In genomic region chr3L:18828318-18828717, dm6 we compare ENCODE assay signal across 5 fruit fly cellular contexts.
TF ChIP-seq lines count a peak whose summit lies in the region.

No protein-coding gene starts in this region.

- TF ChIP-seq CTCF in whole organism, embryonic (GFP tag; optimal IDR thresholded peaks at IDR 0.05; lab: Kevin White, UChicago) = no peak

TF ChIP-seq in whole organism, adult, 20 proteins besides CTCF, POLR2A, EP300 and RAD21:
- TF ChIP-seq kay (GFP tag; lab: Kevin White, UChicago; ENCODE audit: borderline replicate concordance) = peak; percentile 47
- TF ChIP-seq cic (GFP tag; optimal IDR thresholded peaks at IDR 0.05; lab: Kevin White, UChicago) = peak; percentile 10
- peak; percentile 23 for TF ChIP-seq CG14711 (tag; optimal IDR thresholded peaks at IDR 0.05; lab: Kevin White, UChicago)
- TF ChIP-seq CG1620 (GFP tag; optimal IDR thresholded peaks at IDR 0.05; lab: Kevin White, UChicago) = peak; percentile 13
- TF ChIP-seq bab1 (GFP tag; optimal IDR thresholded peaks at IDR 0.05; lab: Kevin White, UChicago) = peak; percentile 57
- TF ChIP-seq cnc (optimal IDR thresholded peaks at IDR 0.05; lab: Kevin White, UChicago) = no peak

TF ChIP-seq in whole organism, embryonic, 481 proteins besides CTCF, POLR2A, EP300 and RAD21 (continues in another document):
- TF ChIP-seq Fer1 (GFP tag; optimal IDR thresholded peaks at IDR 0.05; lab: Kevin White, UChicago) (peak; percentile 23), sna (GFP tag; IDR thresholded peaks at IDR 0.05; lab: Robert Waterston, UW; ENCODE audit: partially characterized antibody) (peak; percentile 43; the same call in 1 of the 2 replicates), Abd-B (GFP tag; optimal IDR thresholded peaks at IDR 0.05; lab: Kevin White, UChicago) (no peak), B-H2 (GFP tag; optimal IDR thresholded peaks at IDR 0.05; lab: Kevin White, UChicago) (peak; percentile 9), Hey (tag; optimal IDR thresholded peaks at IDR 0.05; lab: Kevin White, UChicago) (no peak), Dek (tag; optimal IDR thresholded peaks at IDR 0.05; lab: Kevin White, UChicago) (no peak), cad (GFP tag; optimal IDR thresholded peaks at IDR 0.05; lab: Kevin White, UChicago) (peak; percentile 87), Hsf (GFP tag; optimal IDR thresholded peaks at IDR 0.05; lab: Kevin White, UChicago) (no peak), CG1603 (tag; optimal IDR thresholded peaks at IDR 0.05; lab: Kevin White, UChicago) (peak; percentile 45), zfh1 (GFP tag; IDR thresholded peaks at IDR 0.05; lab: Robert Waterston, UW) (no peak), lab (GFP tag; optimal IDR thresholded peaks at IDR 0.05; lab: Kevin White, UChicago) (no peak), CG4282 (GFP tag; optimal IDR thresholded peaks at IDR 0.05; lab: Kevin White, UChicago) (no peak), CG10431 (GFP tag; optimal IDR thresholded peaks at IDR 0.05; lab: Kevin White, UChicago) (no peak), BEAF-32 (GFP tag; optimal IDR thresholded peaks at IDR 0.05; lab: Kevin White, UChicago) (peak; percentile 64), CG10267 (tag; optimal IDR thresholded peaks at IDR 0.05; lab: Kevin White, UChicago) (peak; percentile 25), sug (tag; optimal IDR thresholded peaks at IDR 0.05; lab: Kevin White, UChicago) (peak; percentile 49), Ets97D (GFP tag; optimal IDR thresholded peaks at IDR 0.05; lab: Kevin White, UChicago) (peak; percentile 26), CG13287 (GFP tag; IDR thresholded peaks at IDR 0.05; lab: Robert Waterston, UW; ENCODE audit: partially characterized antibody) (peak; percentile 83), Nf-YC (tag; optimal IDR thresholded peaks at IDR 0.05; lab: Kevin White, UChicago) (peak; percentile 31), CG14710 (tag; optimal IDR thresholded peaks at IDR 0.05; lab: Kevin White, UChicago) (peak; percentile 41), run (tag; optimal IDR thresholded peaks at IDR 0.05; lab: Kevin White, UChicago) (no peak)

TF ChIP-seq in whole organism, prepupa, 60 proteins besides CTCF, POLR2A, EP300 and RAD21:
- TF ChIP-seq acj6 (GFP tag; optimal IDR thresholded peaks at IDR 0.05; lab: Kevin White, UChicago) (no peak), Eip93F (GFP tag; optimal IDR thresholded peaks at IDR 0.05; lab: Kevin White, UChicago) (peak; percentile 7), CG31627 (GFP tag; optimal IDR thresholded peaks at IDR 0.05; lab: Kevin White, UChicago) (no peak), svp (GFP tag; lab: Kevin White, UChicago) (peak; percentile 34), CG34406 (GFP tag; optimal IDR thresholded peaks at IDR 0.05; lab: Kevin White, UChicago) (no peak), Ets96B (tag; optimal IDR thresholded peaks at IDR 0.05; lab: Kevin White, UChicago) (no peak), CG1621 (tag; optimal IDR thresholded peaks at IDR 0.05; lab: Kevin White, UChicago) (no peak), fd59A (GFP tag; optimal IDR thresholded peaks at IDR 0.05; lab: Kevin White, UChicago) (no peak), salr (GFP tag; optimal IDR thresholded peaks at IDR 0.05; lab: Kevin White, UChicago) (no peak), Blimp-1 (GFP tag; optimal IDR thresholded peaks at IDR 0.05; lab: Kevin White, UChicago) (no peak), vri (GFP tag; optimal IDR thresholded peaks at IDR 0.05; lab: Kevin White, UChicago) (no peak), esn (GFP tag; optimal IDR thresholded peaks at IDR 0.05; lab: Kevin White, UChicago) (peak; percentile 1), pdm3 (GFP tag; optimal IDR thresholded peaks at IDR 0.05; lab: Kevin White, UChicago) (no peak), Hr4 (GFP tag; optimal IDR thresholded peaks at IDR 0.05; lab: Kevin White, UChicago) (peak; percentile 10), Lpt (GFP tag; optimal IDR thresholded peaks at IDR 0.05; lab: Kevin White, UChicago) (no peak)

TF ChIP-seq in whole organism, pupa, 21 proteins besides CTCF, POLR2A, EP300 and RAD21:
- TF ChIP-seq Ets98B (GFP tag; IDR thresholded peaks at IDR 0.05; lab: Robert Waterston, UW) (no peak), CG4496 (GFP tag; IDR thresholded peaks at IDR 0.05; lab: Robert Waterston, UW) (no peak), CG9948 (tag; optimal IDR thresholded peaks at IDR 0.05; lab: Kevin White, UChicago) (no peak), D1 (tag; optimal IDR thresholded peaks at IDR 0.05; lab: Kevin White, UChicago) (peak; percentile 83), CG12605 (GFP tag; IDR thresholded peaks at IDR 0.05; lab: Robert Waterston, UW) (peak; percentile 72; the same call in 1 of the 2 replicates), Pif1A (GFP tag; optimal IDR thresholded peaks at IDR 0.05; lab: Kevin White, UChicago) (no peak), CG14655 (GFP tag; optimal IDR thresholded peaks at IDR 0.05; lab: Kevin White, UChicago) (no peak), CG8301 (tag; optimal IDR thresholded peaks at IDR 0.05; lab: Kevin White, UChicago) (no peak), CG10348 (GFP tag; IDR thresholded peaks at IDR 0.05; lab: Robert Waterston, UW) (no peak), Pif1B (GFP tag; optimal IDR thresholded peaks at IDR 0.05; lab: Kevin White, UChicago) (no peak), rn (GFP tag; IDR thresholded peaks at IDR 0.05; lab: Robert Waterston, UW) (no peak), CG17806 (tag; optimal IDR thresholded peaks at IDR 0.05; lab: Kevin White, UChicago) (no peak), CG15710 (tag; optimal IDR thresholded peaks at IDR 0.05; lab: Kevin White, UChicago) (no peak), Snoo (tag; optimal IDR thresholded peaks at IDR 0.05; lab: Kevin White, UChicago) (no peak), CG34367 (tag; optimal IDR thresholded peaks at IDR 0.05; lab: Kevin White, UChicago) (no peak), CG8159 (tag; optimal IDR thresholded peaks at IDR 0.05; lab: Kevin White, UChicago) (no peak), gl (tag; optimal IDR thresholded peaks at IDR 0.05; lab: Kevin White, UChicago) (no peak), fd96Ca (GFP tag; IDR thresholded peaks at IDR 0.05; lab: Robert Waterston, UW) (no peak)

TF ChIP-seq in whole organism, wandering third instar larva, 38 proteins besides CTCF, POLR2A, EP300 and RAD21:
- TF ChIP-seq Myc (optimal IDR thresholded peaks at IDR 0.05; lab: Kevin White, UChicago) = peak; percentile 86
- peak; percentile 28 for TF ChIP-seq Vsx2 (GFP tag; optimal IDR thresholded peaks at IDR 0.05; lab: Kevin White, UChicago; ENCODE audit: partially characterized antibody)
- no peak for TF ChIP-seq GATAd (GFP tag; optimal IDR thresholded peaks at IDR 0.05; lab: Kevin White, UChicago)
- no peak for TF ChIP-seq h (GFP tag; optimal IDR thresholded peaks at IDR 0.05; lab: Kevin White, UChicago)
TF ChIP-seq in whole organism, wandering third instar larva: peak in this region for 2.
